Worm (Caenorhabditis elegans) whole organism, L1 larva: ENCODE data around the gene C54H2.4.

Experiments used
- C04F5.9 ChIP-seq: sonication (generic microtip); optimal IDR thresholded peaks from 2 replicates; lab custom pipeline; 2016; ENCODE audit warnings: missing genetic modification characterization, missing compliant biosample characterization
- alr-1 ChIP-seq: fragments of 200-800 bp; sonication (Bioruptor generic); optimal IDR thresholded peaks from 2 replicates; lab custom pipeline; 2018; ENCODE audit warnings: borderline replicate concordance, mild to moderate bottlenecking, missing genetic modification characterization, missing compliant biosample characterization
- ceh-63 ChIP-seq: fragments of 200-800 bp; sonication (Bioruptor generic); optimal IDR thresholded peaks from 2 replicates; lab custom pipeline; 2018; ENCODE audit warnings: mild to moderate bottlenecking, missing genetic modification characterization, missing compliant biosample characterization
- ceh-90 ChIP-seq: sonication (generic microtip); optimal IDR thresholded peaks from 2 replicates; lab custom pipeline; 2016; ENCODE audit warnings: missing genetic modification characterization, missing compliant biosample characterization
- lin-39 ChIP-seq: fragments of 150-350 bp; optimal IDR thresholded peaks from 2 replicates; lab custom pipeline; 2014; ENCODE audit warnings: missing biosample characterization, missing genetic modification reagents, missing genetic modification characterization
- lsy-2 ChIP-seq, 2 experiments: fragments of 150-350 bp; optimal IDR thresholded peaks; 2 replicates each; lab custom pipeline; 2014; ENCODE audit warnings: missing biosample characterization in 2 of 2, missing genetic modification characterization in 2 of 2
- mep-1 ChIP-seq: fragments of 150-350 bp; optimal IDR thresholded peaks from 2 replicates; lab custom pipeline; 2014; ENCODE audit warnings: missing biosample characterization, missing genetic modification characterization
- nhr-12 ChIP-seq: sonication (generic microtip); optimal IDR thresholded peaks from 2 replicates; lab custom pipeline; 2017; ENCODE audit warnings: missing biosample characterization, missing genetic modification characterization
- nhr-237 ChIP-seq: fragments of 150-350 bp; optimal IDR thresholded peaks from 2 replicates; lab custom pipeline; 2014; ENCODE audit warnings: missing biosample characterization, missing genetic modification characterization
- nhr-77 ChIP-seq: fragments of 150-350 bp; optimal IDR thresholded peaks from 2 replicates; lab custom pipeline; 2014; ENCODE audit warnings: missing biosample characterization, missing genetic modification characterization
- pax-3 ChIP-seq: fragments of 200-800 bp; sonication (Bioruptor generic); optimal IDR thresholded peaks from 2 replicates; lab custom pipeline; 2018; ENCODE audit warnings: mild to moderate bottlenecking, missing genetic modification characterization, moderate library complexity, missing compliant biosample characterization
- pqm-1 ChIP-seq: sonication (generic microtip); optimal IDR thresholded peaks from 3 replicates; lab custom pipeline; 2017; ENCODE audit warnings: missing biosample characterization, missing genetic modification characterization
- unc-30 ChIP-seq: sonication (generic microtip); optimal IDR thresholded peaks from 2 replicates; lab custom pipeline; 2017; ENCODE audit warnings: missing biosample characterization, missing genetic modification characterization

DNA sequence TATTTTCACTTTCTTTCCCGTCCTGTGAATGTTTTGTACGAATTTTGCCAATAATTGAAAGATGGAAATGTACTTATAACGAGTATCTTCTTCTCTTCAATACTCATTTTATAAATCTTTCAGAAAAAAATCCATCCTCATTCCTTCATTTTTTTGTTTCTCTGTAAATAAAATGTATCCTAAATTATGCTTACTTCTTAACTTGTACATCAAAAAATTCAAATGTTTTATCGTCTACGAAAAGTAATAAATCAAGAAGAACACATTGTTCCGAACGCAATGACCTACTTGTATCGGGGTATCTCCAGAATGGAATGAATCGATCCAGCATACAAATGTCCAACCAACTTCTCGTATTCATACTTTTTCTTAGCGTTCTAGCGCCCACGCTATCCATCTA lies 15.6 kb upstream of the C54H2.4 start, which contains the start of gene F46G11.6:
- TF ChIP-seq pax-3 (tag; lab: Kevin White, UChicago) (no peak), alr-1 (tag; lab: Kevin White, UChicago) (no peak), nhr-12 (tag; lab: Kevin White, UChicago) (no peak), lsy-2 (tag; optimal IDR thresholded peaks at IDR 0.05; lab: Kevin White, UChicago) (no peak), unc-30 (no peak), ceh-63 (no peak), nhr-237 (tag; lab: Kevin White, UChicago) (no peak), ceh-90 (tag; lab: Kevin White, UChicago) (no peak), mep-1 (no peak), C04F5.9 (tag; lab: Kevin White, UChicago) (no peak), lin-39 (tag; lab: Kevin White, UChicago) (no peak), nhr-77 (no peak), pqm-1 (no peak)
